Fruit fly (Drosophila melanogaster) whole organism, prepupa: ENCODE data around the gene Idh.

Source experiments
- CG15336 ChIP-seq: fragments of 200-800 bp; sonication (Bioruptor generic); IDR thresholded peaks from 2 replicates; pipeline ENCODE4 v1.3.6; 2022; ENCODE audit warnings: missing biosample characterization, missing genetic modification characterization
- CG16779 ChIP-seq: fragments of 200-800 bp; sonication (Bioruptor generic); optimal IDR thresholded peaks from 3 replicates; lab custom pipeline; 2017; ENCODE audit warnings: missing biosample characterization, mild to moderate bottlenecking, missing genetic modification characterization
- Eip75B ChIP-seq: fragments of 200-800 bp; sonication (Bioruptor generic); optimal IDR thresholded peaks from 3 replicates; lab custom pipeline; 2016; ENCODE audit warnings: missing biosample characterization, missing genetic modification characterization
- Smox ChIP-seq: fragments of 200-800 bp; sonication (Bioruptor generic); optimal IDR thresholded peaks from 3 replicates; lab custom pipeline; 2016; ENCODE audit warnings: missing biosample characterization, missing genetic modification characterization
- lz ChIP-seq: fragments of 200-800 bp; sonication (Bioruptor generic); optimal IDR thresholded peaks from 3 replicates; lab custom pipeline; 2016; ENCODE audit warnings: missing biosample characterization, missing genetic modification characterization
- pdm3 ChIP-seq: fragments of 200-800 bp; sonication (Bioruptor generic); optimal IDR thresholded peaks from 3 replicates; lab custom pipeline; 2016; ENCODE audit warnings: missing biosample characterization, missing genetic modification characterization
- spab ChIP-seq: fragments of 200-800 bp; sonication (Bioruptor generic); optimal IDR thresholded peaks from 2 replicates; lab custom pipeline; 2017; ENCODE audit warnings: missing biosample characterization, mild to moderate bottlenecking, missing genetic modification characterization, missing genetic modification reagents
- topi ChIP-seq: fragments of 200-800 bp; sonication (Bioruptor generic); optimal IDR thresholded peaks from 3 replicates; lab custom pipeline; 2016; ENCODE audit warnings: missing biosample characterization, missing genetic modification characterization

DNA sequence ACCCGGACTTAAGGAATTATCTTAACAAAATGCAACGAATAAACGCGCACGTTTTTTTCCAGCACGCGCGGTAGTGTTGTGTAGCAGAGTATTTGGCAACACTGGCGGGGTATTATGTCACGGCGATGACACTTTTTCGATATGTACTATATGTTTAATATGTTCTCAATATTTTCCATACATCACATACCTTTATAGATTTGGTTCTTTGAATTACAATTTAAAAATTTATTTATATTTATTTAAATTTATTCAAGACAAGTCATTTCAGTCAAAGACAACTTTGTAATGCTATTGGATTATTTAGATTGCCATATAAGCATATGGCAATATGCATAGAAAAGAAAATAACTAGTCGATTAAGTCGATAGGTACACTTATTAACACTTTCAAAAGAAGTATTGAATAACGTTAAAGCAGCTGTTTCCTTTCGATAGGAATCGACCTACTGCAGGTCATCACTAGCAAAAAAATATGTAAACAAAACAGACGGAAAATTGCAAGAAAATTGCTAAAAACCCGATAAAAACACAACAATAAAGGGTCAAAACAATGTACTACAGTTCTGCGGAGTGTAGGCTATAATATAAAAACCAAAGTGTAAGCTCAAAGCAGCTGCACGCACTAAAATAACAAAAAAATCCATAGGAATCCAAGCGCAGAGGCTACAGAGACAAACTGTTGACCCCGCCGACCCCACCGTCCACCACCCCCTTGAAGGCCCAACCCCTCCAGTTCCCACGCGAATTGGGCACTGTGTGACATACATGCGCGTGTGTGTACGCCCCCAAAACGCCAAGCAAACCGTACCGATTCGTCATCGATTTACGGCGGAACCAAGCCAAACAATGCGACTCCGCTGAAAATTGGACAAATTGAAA, 14.4 kb downstream of the Idh start, which contains the start of the genes CG7182 and GAPcenA:
- TF ChIP-seq CG15336 (GFP tag; lab: Robert Waterston, UW): peak; percentile 59; the same call in 1 of the 2 replicates
- peak; percentile 75 for TF ChIP-seq topi (GFP tag; lab: Kevin White, UChicago)
- TF ChIP-seq spab (GFP tag; lab: Kevin White, UChicago): peak; percentile 41
- no peak for TF ChIP-seq CG16779
- peak; percentile 66 for TF ChIP-seq lz (GFP tag; lab: Kevin White, UChicago)
- TF ChIP-seq pdm3: no peak
- TF ChIP-seq Eip75B (GFP tag; lab: Kevin White, UChicago): no peak
- no peak for TF ChIP-seq Smox (GFP tag; lab: Kevin White, UChicago)
